Worm (Caenorhabditis elegans) whole organism, mixed stage, embryonic: ENCODE data around the gene Y12A6A.1.

Experiments
- M03D4.4 ChIP-seq: sonication (generic microtip); optimal IDR thresholded peaks from 2 replicates; lab custom pipeline; 2017; ENCODE audit warnings: mild to moderate bottlenecking, missing genetic modification characterization, missing compliant biosample characterization
- bed-3 ChIP-seq: fragments of 200-800 bp; sonication (Bioruptor generic); optimal IDR thresholded peaks from 3 replicates; lab custom pipeline; 2018; ENCODE audit warnings: mild to moderate bottlenecking, missing genetic modification characterization, moderate library complexity, missing compliant biosample characterization
- blmp-1 ChIP-seq: fragments of 150-350 bp; optimal IDR thresholded peaks from 2 replicates; lab custom pipeline; 2014; ENCODE audit warnings: missing biosample characterization, missing genetic modification characterization
- ceh-39 ChIP-seq: fragments of 150-350 bp; optimal IDR thresholded peaks from 2 replicates; lab custom pipeline; 2014; ENCODE audit warnings: missing biosample characterization, missing genetic modification characterization
- ceh-43 ChIP-seq: fragments of 200-800 bp; sonication (Bioruptor generic); optimal IDR thresholded peaks from 2 replicates; lab custom pipeline; 2018; ENCODE audit warnings: mild to moderate bottlenecking, missing genetic modification characterization, moderate library complexity, missing compliant biosample characterization
- ceh-83 ChIP-seq: fragments of 200-800 bp; sonication (Bioruptor generic); optimal IDR thresholded peaks from 2 replicates; lab custom pipeline; 2018; ENCODE audit warnings: mild to moderate bottlenecking, missing genetic modification characterization, missing compliant biosample characterization
- ces-1 ChIP-seq: fragments of 150-350 bp; optimal IDR thresholded peaks from 2 replicates; lab custom pipeline; 2014; ENCODE audit warnings: missing biosample characterization, missing genetic modification reagents, missing genetic modification characterization
- cnd-1 ChIP-seq: fragments of 200-800 bp; sonication (Bioruptor generic); optimal IDR thresholded peaks from 2 replicates; lab custom pipeline; 2018; ENCODE audit warnings: mild to moderate bottlenecking, missing genetic modification characterization, missing compliant biosample characterization
- drap-1 ChIP-seq: fragments of 200-800 bp; sonication (Bioruptor generic); optimal IDR thresholded peaks from 3 replicates; lab custom pipeline; 2018; ENCODE audit warnings: mild to moderate bottlenecking, missing genetic modification characterization, missing compliant biosample characterization
- elt-1 ChIP-seq: sonication (generic microtip); optimal IDR thresholded peaks from 2 replicates; lab custom pipeline; 2017; ENCODE audit warnings: missing genetic modification characterization, mild to moderate bottlenecking, missing compliant biosample characterization, antibody characterized with exemption, moderate library complexity, borderline replicate concordance; ENCODE audit not compliant: insufficient read depth
- elt-3 ChIP-seq: fragments of 150-350 bp; optimal IDR thresholded peaks from 2 replicates; lab custom pipeline; 2014; ENCODE audit warnings: missing biosample characterization, missing genetic modification characterization
- flh-1 ChIP-seq: fragments of 200-800 bp; sonication (Bioruptor generic); optimal IDR thresholded peaks from 2 replicates; lab custom pipeline; 2018; ENCODE audit warnings: mild to moderate bottlenecking, missing genetic modification characterization, moderate library complexity, missing compliant biosample characterization
- ham-2 ChIP-seq: fragments of 200-800 bp; sonication (Bioruptor generic); optimal IDR thresholded peaks from 2 replicates; lab custom pipeline; 2018; ENCODE audit warnings: mild to moderate bottlenecking, missing genetic modification characterization, missing compliant biosample characterization
- hlh-1 ChIP-seq: fragments of 150-350 bp; optimal IDR thresholded peaks from 2 replicates; lab custom pipeline; 2014; ENCODE audit warnings: missing biosample characterization, missing genetic modification reagents, missing genetic modification characterization
- lin-13 ChIP-seq: fragments of 150-350 bp; optimal IDR thresholded peaks from 2 replicates; lab custom pipeline; 2014; ENCODE audit warnings: missing biosample characterization, missing genetic modification characterization
- lin-32 ChIP-seq: fragments of 200-800 bp; sonication (Bioruptor generic); optimal IDR thresholded peaks from 2 replicates; lab custom pipeline; 2018; ENCODE audit warnings: mild to moderate bottlenecking, missing genetic modification characterization, missing compliant biosample characterization
- lsy-2 ChIP-seq: fragments of 150-350 bp; optimal IDR thresholded peaks from 2 replicates; lab custom pipeline; 2014; ENCODE audit warnings: missing biosample characterization, missing genetic modification characterization
- mab-5 ChIP-seq: fragments of 150-350 bp; optimal IDR thresholded peaks from 2 replicates; lab custom pipeline; 2014; ENCODE audit warnings: missing biosample characterization, missing genetic modification characterization
- mep-1 ChIP-seq: fragments of 150-350 bp; optimal IDR thresholded peaks from 2 replicates; lab custom pipeline; 2017; ENCODE audit warnings: missing biosample characterization, missing genetic modification reagents, missing genetic modification characterization, inconsistent platforms
- mls-2 ChIP-seq: sonication (generic microtip); optimal IDR thresholded peaks from 2 replicates; lab custom pipeline; 2016; ENCODE audit warnings: mild to moderate bottlenecking, missing genetic modification characterization, moderate library complexity, missing compliant biosample characterization
- nhr-12 ChIP-seq: fragments of 150-350 bp; optimal IDR thresholded peaks from 2 replicates; lab custom pipeline; 2014; ENCODE audit warnings: missing biosample characterization, missing genetic modification characterization
- nhr-2 ChIP-seq: fragments of 150-350 bp; optimal IDR thresholded peaks from 2 replicates; lab custom pipeline; 2014; ENCODE audit warnings: missing biosample characterization, missing genetic modification characterization
- nhr-237 ChIP-seq: fragments of 150-350 bp; optimal IDR thresholded peaks from 2 replicates; lab custom pipeline; 2014; ENCODE audit warnings: missing biosample characterization, missing genetic modification characterization
- nhr-28 ChIP-seq: fragments of 150-350 bp; optimal IDR thresholded peaks from 2 replicates; lab custom pipeline; 2014; ENCODE audit warnings: missing biosample characterization, missing genetic modification characterization
- nhr-76 ChIP-seq: sonication (generic microtip); optimal IDR thresholded peaks from 2 replicates; lab custom pipeline; 2017; ENCODE audit warnings: missing biosample characterization, missing genetic modification characterization
- pha-4 ChIP-seq: fragments of 150-350 bp; optimal IDR thresholded peaks from 2 replicates; lab custom pipeline; 2018; ENCODE audit warnings: missing biosample characterization, missing genetic modification reagents, missing genetic modification characterization
- sem-2 ChIP-seq: fragments of 200-800 bp; sonication (Bioruptor generic); optimal IDR thresholded peaks from 2 replicates; lab custom pipeline; 2018; ENCODE audit warnings: mild to moderate bottlenecking, missing genetic modification characterization, missing compliant biosample characterization
- snpc-4 ChIP-seq: fragments of 150-350 bp; optimal IDR thresholded peaks from 2 replicates; lab custom pipeline; 2014; ENCODE audit warnings: missing biosample characterization, missing genetic modification characterization
- sptf-1 ChIP-seq: sonication (generic microtip); optimal IDR thresholded peaks from 2 replicates; lab custom pipeline; 2017; ENCODE audit warnings: mild to moderate bottlenecking, missing genetic modification characterization, moderate library complexity, missing compliant biosample characterization
- tbx-8 ChIP-seq: fragments of 200-800 bp; sonication (Bioruptor generic); optimal IDR thresholded peaks from 2 replicates; lab custom pipeline; 2018; ENCODE audit warnings: mild to moderate bottlenecking, missing genetic modification characterization, moderate library complexity, missing compliant biosample characterization
- unc-120 ChIP-seq: sonication (generic microtip); optimal IDR thresholded peaks from 2 replicates; lab custom pipeline; 2017; ENCODE audit warnings: missing genetic modification characterization, missing compliant biosample characterization; ENCODE audit not compliant: poor library complexity, severe bottlenecking
- unc-39 ChIP-seq: fragments of 150-350 bp; optimal IDR thresholded peaks from 2 replicates; lab custom pipeline; 2014; ENCODE audit warnings: missing biosample characterization, missing genetic modification characterization
- unc-62 ChIP-seq: fragments of 150-350 bp; optimal IDR thresholded peaks from 2 replicates; lab custom pipeline; 2014; ENCODE audit warnings: missing biosample characterization, missing genetic modification reagents, missing genetic modification characterization
- zip-8 ChIP-seq: fragments of 150-350 bp; optimal IDR thresholded peaks from 2 replicates; lab custom pipeline; 2014; ENCODE audit warnings: missing biosample characterization, missing genetic modification characterization
- ztf-11 ChIP-seq: fragments of 150-350 bp; optimal IDR thresholded peaks from 2 replicates; lab custom pipeline; 2014; ENCODE audit warnings: missing biosample characterization, missing genetic modification characterization

Y12A6A.1 gene

ce11 chrX:13598021-13598499, 23.5 kb downstream of the Y12A6A.1 start, which contains the start of gene bra-1:
bra-1 (plus strand) TSS chrX:13598449.
- TF ChIP-seq ceh-83 (GFP tag; lab: Kevin White, UChicago), result no peak
- peak; percentile 74 for TF ChIP-seq ces-1
- no peak for TF ChIP-seq elt-3 (tag; lab: Kevin White, UChicago)
- no peak for TF ChIP-seq flh-1 (GFP tag; lab: Kevin White, UChicago)
- no peak for TF ChIP-seq ham-2
- TF ChIP-seq elt-1, result no peak
- no peak for TF ChIP-seq lin-32 (GFP tag; lab: Kevin White, UChicago)
- TF ChIP-seq tbx-8 (GFP tag; lab: Kevin White, UChicago), result no peak
- TF ChIP-seq sem-2, result no peak
- peak; percentile 80 for TF ChIP-seq cnd-1 (tag; lab: Kevin White, UChicago)
- peak; percentile 66 for TF ChIP-seq sptf-1 (tag; lab: Kevin White, UChicago)
- TF ChIP-seq unc-62 (GFP tag; lab: Kevin White, UChicago), result peak; percentile 47
- no peak for TF ChIP-seq blmp-1
- no peak for TF ChIP-seq nhr-12 (tag; lab: Kevin White, UChicago)
- TF ChIP-seq nhr-237 (tag; lab: Kevin White, UChicago), result no peak
- peak; percentile 62 for TF ChIP-seq unc-120 (tag; lab: Kevin White, UChicago)
- TF ChIP-seq pha-4, result peak; percentile 37
- TF ChIP-seq nhr-2 (tag; lab: Kevin White, UChicago), result peak; percentile 32
- peak; percentile 94 for TF ChIP-seq ceh-39
- TF ChIP-seq nhr-76 (tag; lab: Kevin White, UChicago), result no peak
- TF ChIP-seq mep-1, result peak; percentile 78
- TF ChIP-seq mls-2, result peak; percentile 55
- no peak for TF ChIP-seq nhr-28 (tag; lab: Kevin White, UChicago)
- no peak for TF ChIP-seq zip-8
- no peak for TF ChIP-seq ceh-43 (GFP tag; lab: Kevin White, UChicago)
- peak; percentile 67 for TF ChIP-seq ztf-11 (tag; lab: Kevin White, UChicago)
- TF ChIP-seq drap-1 (GFP tag; lab: Kevin White, UChicago), result peak; percentile 16
- no peak for TF ChIP-seq bed-3 (GFP tag; lab: Kevin White, UChicago)
- peak; percentile 81 for TF ChIP-seq hlh-1 (tag; lab: Kevin White, UChicago)
- TF ChIP-seq unc-39, result no peak
- peak; percentile 53 for TF ChIP-seq lin-13 (tag; lab: Kevin White, UChicago)
- TF ChIP-seq mab-5 (tag; lab: Kevin White, UChicago), result no peak
- no peak for TF ChIP-seq snpc-4 (tag; lab: Kevin White, UChicago)
- peak; percentile 11 for TF ChIP-seq M03D4.4 (tag; lab: Kevin White, UChicago)
- TF ChIP-seq lsy-2, result peak; percentile 57

ce11 chrX:13596003-13596767, 25.3 kb downstream of the Y12A6A.1 start, which contains the start of gene F54B11.5:
F54B11.5 (minus strand) TSS chrX:13596068.
- TF ChIP-seq nhr-237 (tag; lab: Kevin White, UChicago) (no peak), lin-13 (tag; lab: Kevin White, UChicago) (peak; percentile 15), lin-32 (GFP tag; lab: Kevin White, UChicago) (no peak), mls-2 (no peak), M03D4.4 (tag; lab: Kevin White, UChicago) (no peak), lsy-2 (no peak), mep-1 (peak; percentile 33), zip-8 (no peak), bed-3 (GFP tag; lab: Kevin White, UChicago) (no peak), unc-62 (GFP tag; lab: Kevin White, UChicago) (peak; percentile 14), ceh-43 (GFP tag; lab: Kevin White, UChicago) (no peak), nhr-2 (tag; lab: Kevin White, UChicago) (no peak), nhr-28 (tag; lab: Kevin White, UChicago) (no peak), ces-1 (peak; percentile 30)
- TF ChIP-seq, all 35 proteins: peak for 4

ce11 chrX:13592367-13592766, 29.2 kb downstream of the Y12A6A.1 start, which contains the start of gene F54B11.4:
F54B11.4 (plus strand) TSS chrX:13592667.
- TF ChIP-seq tbx-8 (GFP tag; lab: Kevin White, UChicago) (no peak), nhr-2 (tag; lab: Kevin White, UChicago) (no peak), nhr-76 (tag; lab: Kevin White, UChicago) (no peak), nhr-28 (tag; lab: Kevin White, UChicago) (no peak), lsy-2 (no peak), ham-2 (no peak), ztf-11 (tag; lab: Kevin White, UChicago) (no peak), mep-1 (no peak), blmp-1 (no peak), ceh-83 (GFP tag; lab: Kevin White, UChicago) (no peak), cnd-1 (tag; lab: Kevin White, UChicago) (no peak)
